Fruit fly (Drosophila melanogaster): ENCODE data around the gene eff.

The eff gene

dm6 chr3R:14717076-14717711, 23.9 kb downstream of the eff start (continued):
- peak in 1 of 2 experiments; percentile 57 for TF ChIP-seq ss (GFP tag; optimal IDR thresholded peaks at IDR 0.05)
- no peak for TF ChIP-seq CG6163 (GFP tag; IDR thresholded peaks at IDR 0.05)
- no peak for TF ChIP-seq CG10669 (GFP tag; optimal IDR thresholded peaks at IDR 0.05)
- no peak for TF ChIP-seq spab (GFP tag; optimal IDR thresholded peaks at IDR 0.05)
- peak; percentile 55 for TF ChIP-seq Eip78C (GFP tag)
- TF ChIP-seq CG34406 (GFP tag; optimal IDR thresholded peaks at IDR 0.05): no peak
- no peak for TF ChIP-seq CG8319 (GFP tag; optimal IDR thresholded peaks at IDR 0.05)
- TF ChIP-seq Ets96B (tag; optimal IDR thresholded peaks at IDR 0.05): no peak
- no peak for TF ChIP-seq Sox102F (GFP tag; optimal IDR thresholded peaks at IDR 0.05)
- no peak for TF ChIP-seq CG8632 (GFP tag; optimal IDR thresholded peaks at IDR 0.05)
- TF ChIP-seq Smox (GFP tag; optimal IDR thresholded peaks at IDR 0.05): no peak
- TF ChIP-seq fd59A (GFP tag; optimal IDR thresholded peaks at IDR 0.05): peak; percentile 52
- TF ChIP-seq CG6854 (GFP tag; optimal IDR thresholded peaks at IDR 0.05): no peak
- no peak for TF ChIP-seq CG6792 (GFP tag; optimal IDR thresholded peaks at IDR 0.05)
- no peak for TF ChIP-seq CG11902 (GFP tag; optimal IDR thresholded peaks at IDR 0.05)
- no peak for TF ChIP-seq Gug (GFP tag; IDR thresholded peaks at IDR 0.05)
- TF ChIP-seq pdm3 (GFP tag; optimal IDR thresholded peaks at IDR 0.05): peak; percentile 27
- TF ChIP-seq svp (GFP tag): no peak
- TF ChIP-seq lz (GFP tag; optimal IDR thresholded peaks at IDR 0.05): no peak
- no peak for TF ChIP-seq CG9139 (GFP tag; optimal IDR thresholded peaks at IDR 0.05)
- TF ChIP-seq achi (GFP tag; optimal IDR thresholded peaks at IDR 0.05): peak; percentile 37
- peak in 1 of 2 experiments; percentile 26 for TF ChIP-seq salr (GFP tag; optimal IDR thresholded peaks at IDR 0.05)
- no peak for TF ChIP-seq CG10631 (GFP tag; optimal IDR thresholded peaks at IDR 0.05)
- no peak for TF ChIP-seq fd85E (GFP tag; optimal IDR thresholded peaks at IDR 0.05)

DNA sequence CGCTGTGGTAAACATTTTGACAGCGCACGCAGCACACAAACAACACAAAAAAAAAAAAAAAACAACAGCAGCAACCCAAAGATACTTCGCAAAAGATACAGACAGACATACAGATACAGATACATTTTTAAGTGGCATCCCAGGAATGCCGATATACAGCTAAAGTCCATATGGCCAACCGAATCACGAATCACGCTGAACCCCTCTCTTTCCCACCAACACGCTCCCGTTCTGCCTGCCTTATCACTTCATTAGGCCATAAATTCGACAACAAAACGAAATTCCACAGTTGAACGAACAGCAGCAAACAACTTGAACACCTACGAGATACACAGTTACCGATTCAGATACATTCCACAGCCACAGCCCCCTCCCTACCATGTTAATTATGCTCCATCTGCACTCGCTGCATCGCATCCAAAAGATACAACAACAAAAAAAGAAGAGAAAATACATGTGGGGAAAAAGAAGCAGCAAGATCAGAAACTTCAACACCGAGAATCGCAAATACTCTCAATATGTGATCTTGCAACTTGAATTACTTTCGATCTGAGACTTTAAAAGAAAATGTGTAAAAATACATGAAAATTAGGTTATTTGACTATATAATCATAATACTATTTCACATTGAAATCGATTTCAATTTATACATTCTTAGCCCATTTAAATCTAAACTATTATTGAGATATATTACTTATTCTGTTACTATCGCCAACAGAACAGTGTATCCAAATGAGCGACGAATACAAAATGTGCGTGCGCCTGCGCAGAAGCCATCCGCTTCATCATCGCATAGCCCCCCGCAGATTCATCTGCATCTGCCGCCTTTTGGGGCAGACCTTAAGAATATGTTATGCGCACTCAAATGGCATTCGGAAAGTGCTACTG, 24.7 kb downstream of the eff start:
- no peak for TF ChIP-seq CG11294 (GFP tag; IDR thresholded peaks at IDR 0.05)
- TF ChIP-seq svp (GFP tag): peak; percentile 81
- no peak for TF ChIP-seq fd59A (GFP tag; optimal IDR thresholded peaks at IDR 0.05)
- TF ChIP-seq CG7368 (GFP tag; optimal IDR thresholded peaks at IDR 0.05): no peak
- TF ChIP-seq CG8632 (GFP tag; optimal IDR thresholded peaks at IDR 0.05): peak; percentile 28
- TF ChIP-seq CG6808 (GFP tag; optimal IDR thresholded peaks at IDR 0.05): peak; percentile 66
- TF ChIP-seq Ets96B (tag; optimal IDR thresholded peaks at IDR 0.05): peak; percentile 58
- TF ChIP-seq CG16779 (tag; optimal IDR thresholded peaks at IDR 0.05): no peak
- TF ChIP-seq CG3032 (tag; optimal IDR thresholded peaks at IDR 0.05): peak; percentile 61
- peak; percentile 18 for TF ChIP-seq Hr39 (GFP tag; optimal IDR thresholded peaks at IDR 0.05)
- no peak for TF ChIP-seq CG9139 (GFP tag; optimal IDR thresholded peaks at IDR 0.05)
- TF ChIP-seq CG6854 (GFP tag; optimal IDR thresholded peaks at IDR 0.05): peak; percentile 70
- TF ChIP-seq Sox14 (GFP tag; optimal IDR thresholded peaks at IDR 0.05): peak; percentile 30
- TF ChIP-seq Sox15 (GFP tag; optimal IDR thresholded peaks at IDR 0.05): no peak
- TF ChIP-seq lz (GFP tag; optimal IDR thresholded peaks at IDR 0.05): peak; percentile 26
- peak; percentile 4 for TF ChIP-seq Eip75B (GFP tag; optimal IDR thresholded peaks at IDR 0.05)
- peak; percentile 41 for TF ChIP-seq CG34406 (GFP tag; optimal IDR thresholded peaks at IDR 0.05)
- peak; percentile 19 for TF ChIP-seq Met (GFP tag; optimal IDR thresholded peaks at IDR 0.05)
- peak; percentile 41 for TF ChIP-seq pdm3 (GFP tag; optimal IDR thresholded peaks at IDR 0.05)
- peak; percentile 22 for TF ChIP-seq achi (GFP tag; optimal IDR thresholded peaks at IDR 0.05)
- TF ChIP-seq dac (GFP tag; optimal IDR thresholded peaks at IDR 0.05): no peak
- TF ChIP-seq Hr4 (GFP tag; optimal IDR thresholded peaks at IDR 0.05): peak; percentile 7
- peak; percentile 20 for TF ChIP-seq OdsH (GFP tag; optimal IDR thresholded peaks at IDR 0.05)
- TF ChIP-seq CG10669 (GFP tag; optimal IDR thresholded peaks at IDR 0.05): peak; percentile 32
- TF ChIP-seq spab (GFP tag; optimal IDR thresholded peaks at IDR 0.05): peak; percentile 5
- TF ChIP-seq Lpt (GFP tag; optimal IDR thresholded peaks at IDR 0.05): no peak
- TF ChIP-seq Sox102F (GFP tag; optimal IDR thresholded peaks at IDR 0.05): peak; percentile 5
- TF ChIP-seq salr (GFP tag; optimal IDR thresholded peaks at IDR 0.05): peak in 1 of 2 experiments; percentile 19
- TF ChIP-seq CG6163 (GFP tag; IDR thresholded peaks at IDR 0.05): no peak
- peak; percentile 25; the same call in 1 of the 2 replicates for TF ChIP-seq CG15336 (GFP tag; IDR thresholded peaks at IDR 0.05)
- TF ChIP-seq cyc (GFP tag; optimal IDR thresholded peaks at IDR 0.05): no peak
- peak; percentile 43 for TF ChIP-seq CG32006 (GFP tag; optimal IDR thresholded peaks at IDR 0.05)
- TF ChIP-seq CG6276 (GFP tag; optimal IDR thresholded peaks at IDR 0.05): no peak
- no peak for TF ChIP-seq CG4318 (GFP tag; optimal IDR thresholded peaks at IDR 0.05)
- no peak for TF ChIP-seq net (GFP tag; optimal IDR thresholded peaks at IDR 0.05)
- TF ChIP-seq Hr38 (GFP tag; optimal IDR thresholded peaks at IDR 0.05): no peak
- TF ChIP-seq CG3919 (GFP tag; optimal IDR thresholded peaks at IDR 0.05): no peak
